Worm (Caenorhabditis elegans) whole organism, L3 larva: ENCODE measurements around the gene hsd-3.
A peak's percentile ranks its signal among the peaks of the same experiment; 100 is the strongest.

ENCODE experiments used
- R02D3.7 ChIP-seq: fragments of 150-350 bp; optimal IDR thresholded peaks from 2 replicates; lab custom pipeline; 2014; ENCODE audit warnings: missing biosample characterization, missing genetic modification characterization
- ZK546.5 ChIP-seq: sonication (generic microtip); optimal IDR thresholded peaks from 2 replicates; lab custom pipeline; 2017; ENCODE audit warnings: missing biosample characterization, missing genetic modification characterization
- aly-2 ChIP-seq: fragments of 150-350 bp; optimal IDR thresholded peaks from 2 replicates; lab custom pipeline; 2014; ENCODE audit warnings: missing biosample characterization, missing genetic modification characterization
- ama-1 ChIP-seq: fragments of 150-350 bp; optimal IDR thresholded peaks from 2 replicates; lab custom pipeline; 2018
- ceh-16 ChIP-seq: sonication (generic microtip); optimal IDR thresholded peaks from 2 replicates; lab custom pipeline; 2017; ENCODE audit warnings: missing biosample characterization, missing genetic modification characterization
- ceh-28 ChIP-seq: fragments of 150-350 bp; optimal IDR thresholded peaks from 2 replicates; lab custom pipeline; 2014; ENCODE audit warnings: missing biosample characterization, missing genetic modification reagents, missing genetic modification characterization
- egl-27 ChIP-seq: sonication (generic microtip); optimal IDR thresholded peaks from 4 replicates; lab custom pipeline; 2017; ENCODE audit warnings: missing biosample characterization, missing genetic modification reagents, missing genetic modification characterization
- egl-5 ChIP-seq: fragments of 150-350 bp; optimal IDR thresholded peaks from 2 replicates; lab custom pipeline; 2017; ENCODE audit warnings: missing biosample characterization, missing genetic modification reagents, missing genetic modification characterization, inconsistent platforms
- elt-1 ChIP-seq: fragments of 150-350 bp; optimal IDR thresholded peaks from 2 replicates; lab custom pipeline; 2014; ENCODE audit warnings: missing biosample characterization, missing genetic modification characterization
- elt-2 ChIP-seq: sonication (generic microtip); optimal IDR thresholded peaks from 2 replicates; lab custom pipeline; 2016; ENCODE audit warnings: missing genetic modification reagents, mild to moderate bottlenecking, missing genetic modification characterization, missing compliant biosample characterization
- eor-1 ChIP-seq, 2 experiments: fragments of 150-350 bp; optimal IDR thresholded peaks; 2 replicates each; lab custom pipeline; 2014 to 2018; ENCODE audit warnings: missing biosample characterization in 2 of 2, missing genetic modification characterization in 2 of 2
- fkh-10 ChIP-seq: sonication (generic microtip); optimal IDR thresholded peaks from 2 replicates; lab custom pipeline; 2017; ENCODE audit warnings: missing biosample characterization, missing genetic modification reagents, missing genetic modification characterization
- fkh-2 ChIP-seq: fragments of 150-350 bp; optimal IDR thresholded peaks from 2 replicates; lab custom pipeline; 2014; ENCODE audit warnings: missing biosample characterization, missing genetic modification reagents, missing genetic modification characterization
- fos-1 ChIP-seq: fragments of 150-350 bp; optimal IDR thresholded peaks from 2 replicates; lab custom pipeline; 2014; ENCODE audit warnings: missing biosample characterization, missing genetic modification characterization
- hmg-11 ChIP-seq: sonication (generic microtip); optimal IDR thresholded peaks from 2 replicates; lab custom pipeline; 2016; ENCODE audit warnings: missing genetic modification characterization, missing compliant biosample characterization
- jun-1 ChIP-seq: fragments of 150-350 bp; optimal IDR thresholded peaks from 2 replicates; lab custom pipeline; 2014; ENCODE audit warnings: missing biosample characterization, missing genetic modification reagents, missing genetic modification characterization
- lin-15B ChIP-seq: fragments of 150-350 bp; optimal IDR thresholded peaks from 2 replicates; lab custom pipeline; 2014; ENCODE audit warnings: missing biosample characterization, missing genetic modification characterization
- lin-39 ChIP-seq: fragments of 150-350 bp; optimal IDR thresholded peaks from 2 replicates; lab custom pipeline; 2018; ENCODE audit warnings: missing biosample characterization, missing genetic modification reagents, missing genetic modification characterization
- mdl-1 ChIP-seq: fragments of 150-350 bp; optimal IDR thresholded peaks from 2 replicates; lab custom pipeline; 2014; ENCODE audit warnings: missing biosample characterization, missing genetic modification characterization
- mml-1 ChIP-seq: fragments of 150-350 bp; sonication (generic microtip); optimal IDR thresholded peaks from 3 replicates; lab custom pipeline; 2014; ENCODE audit warnings: missing biosample characterization, missing genetic modification characterization
- nfya-1 ChIP-seq: sonication (generic microtip); optimal IDR thresholded peaks from 2 replicates; lab custom pipeline; 2017; ENCODE audit warnings: missing genetic modification characterization, mild to moderate bottlenecking, missing compliant biosample characterization, antibody characterized with exemption, moderate library complexity; ENCODE audit not compliant: insufficient read depth
- nhr-23 ChIP-seq: fragments of 150-350 bp; optimal IDR thresholded peaks from 2 replicates; lab custom pipeline; 2014; ENCODE audit warnings: missing biosample characterization, missing genetic modification reagents, missing genetic modification characterization
- nhr-237 ChIP-seq: fragments of 150-350 bp; optimal IDR thresholded peaks from 2 replicates; lab custom pipeline; 2014; ENCODE audit warnings: missing biosample characterization, missing genetic modification characterization
- nhr-25 ChIP-seq: sonication (generic microtip); optimal IDR thresholded peaks from 2 replicates; lab custom pipeline; 2017; ENCODE audit warnings: missing biosample characterization, missing genetic modification characterization
- nhr-28 ChIP-seq: fragments of 150-350 bp; optimal IDR thresholded peaks from 2 replicates; lab custom pipeline; 2014; ENCODE audit warnings: missing biosample characterization, missing genetic modification characterization
- nhr-67 ChIP-seq: fragments of 150-350 bp; optimal IDR thresholded peaks from 2 replicates; lab custom pipeline; 2014; ENCODE audit warnings: missing biosample characterization, missing genetic modification characterization
- nhr-76 ChIP-seq: fragments of 150-350 bp; sonication (generic microtip); optimal IDR thresholded peaks from 5 replicates; lab custom pipeline; 2014; ENCODE audit warnings: missing biosample characterization, missing genetic modification characterization
- pha-4 ChIP-seq: fragments of 150-350 bp; optimal IDR thresholded peaks from 2 replicates; lab custom pipeline; 2014; ENCODE audit warnings: missing biosample characterization, missing genetic modification reagents, missing genetic modification characterization
- pqm-1 ChIP-seq: fragments of 150-350 bp; optimal IDR thresholded peaks from 2 replicates; lab custom pipeline; 2017; ENCODE audit warnings: missing biosample characterization, missing genetic modification characterization, inconsistent platforms
- sea-2 ChIP-seq: fragments of 150-350 bp; sonication (generic microtip); optimal IDR thresholded peaks from 4 replicates; lab custom pipeline; 2014; ENCODE audit warnings: missing biosample characterization, missing genetic modification reagents, missing genetic modification characterization
- skn-1 ChIP-seq: fragments of 150-350 bp; optimal IDR thresholded peaks from 2 replicates; lab custom pipeline; 2014; ENCODE audit warnings: missing biosample characterization, missing genetic modification characterization
- unc-39 ChIP-seq: sonication (generic microtip); optimal IDR thresholded peaks from 4 replicates; lab custom pipeline; 2017; ENCODE audit warnings: missing biosample characterization, missing genetic modification characterization
- unc-62 ChIP-seq: fragments of 150-350 bp; sonication (generic microtip); optimal IDR thresholded peaks from 4 replicates; lab custom pipeline; 2014; ENCODE audit warnings: missing biosample characterization, missing genetic modification reagents, missing genetic modification characterization
- zag-1 ChIP-seq: fragments of 150-350 bp; optimal IDR thresholded peaks from 2 replicates; lab custom pipeline; 2014; ENCODE audit warnings: missing biosample characterization, missing genetic modification characterization

Gene hsd-3

DNA sequence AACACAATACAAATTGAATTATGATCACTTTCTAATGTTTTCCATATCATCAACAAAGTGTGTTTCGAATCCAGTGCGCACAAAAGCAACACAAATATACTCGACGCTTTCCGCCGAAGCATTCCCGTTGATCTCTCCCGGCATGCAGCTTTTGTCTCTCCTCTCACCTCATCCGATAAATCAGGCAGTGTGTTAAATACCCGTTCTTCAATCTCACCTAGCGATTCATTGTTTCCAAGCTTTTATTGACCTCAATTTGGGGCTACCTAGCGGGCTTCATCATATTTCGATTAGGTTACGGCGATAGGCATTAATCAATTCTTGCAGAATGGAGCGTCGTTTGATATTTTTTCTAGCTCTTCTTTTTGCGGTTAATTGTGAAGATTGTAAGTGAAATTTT lies 15.2 kb downstream of the hsd-3 start, which contains the start of gene ZC449.1:
Gene ZC449.1 (plus strand): TSS at position 121 of the 400 bp plus-strand sequence.
- TF ChIP-seq unc-62: no peak
- TF ChIP-seq pqm-1 (tag; lab: Kevin White, UChicago): no peak
- TF ChIP-seq nhr-23 (tag; lab: Kevin White, UChicago): no peak
- no peak for TF ChIP-seq ceh-28 (tag; lab: Kevin White, UChicago)
- no peak for TF ChIP-seq nhr-67 (tag; lab: Kevin White, UChicago)
- no peak for TF ChIP-seq mdl-1 (tag; lab: Kevin White, UChicago)
- no peak for TF ChIP-seq lin-39 (tag; lab: Kevin White, UChicago)
- no peak for TF ChIP-seq sea-2 (GFP tag; lab: Kevin White, UChicago)
- no peak for TF ChIP-seq ZK546.5 (tag; lab: Kevin White, UChicago)
- no peak for TF ChIP-seq elt-2 (tag; lab: Kevin White, UChicago)
- no peak for TF ChIP-seq nhr-28
- no peak for TF ChIP-seq fkh-10 (GFP tag; lab: Kevin White, UChicago)
- TF ChIP-seq fos-1 (tag; lab: Kevin White, UChicago): no peak
- no peak for TF ChIP-seq aly-2
- no peak for TF ChIP-seq fkh-2 (tag; lab: Kevin White, UChicago)
- TF ChIP-seq nhr-237 (tag; lab: Kevin White, UChicago): no peak
- no peak for TF ChIP-seq nhr-25 (tag; lab: Kevin White, UChicago)

ce11 chrX:5026461-5026860 lies 17.4 kb downstream of the hsd-3 start:
- TF ChIP-seq fos-1 (tag; lab: Kevin White, UChicago) (no peak), lin-39 (tag; lab: Kevin White, UChicago) (peak; percentile 62), elt-1 (peak; percentile 74)

DNA sequence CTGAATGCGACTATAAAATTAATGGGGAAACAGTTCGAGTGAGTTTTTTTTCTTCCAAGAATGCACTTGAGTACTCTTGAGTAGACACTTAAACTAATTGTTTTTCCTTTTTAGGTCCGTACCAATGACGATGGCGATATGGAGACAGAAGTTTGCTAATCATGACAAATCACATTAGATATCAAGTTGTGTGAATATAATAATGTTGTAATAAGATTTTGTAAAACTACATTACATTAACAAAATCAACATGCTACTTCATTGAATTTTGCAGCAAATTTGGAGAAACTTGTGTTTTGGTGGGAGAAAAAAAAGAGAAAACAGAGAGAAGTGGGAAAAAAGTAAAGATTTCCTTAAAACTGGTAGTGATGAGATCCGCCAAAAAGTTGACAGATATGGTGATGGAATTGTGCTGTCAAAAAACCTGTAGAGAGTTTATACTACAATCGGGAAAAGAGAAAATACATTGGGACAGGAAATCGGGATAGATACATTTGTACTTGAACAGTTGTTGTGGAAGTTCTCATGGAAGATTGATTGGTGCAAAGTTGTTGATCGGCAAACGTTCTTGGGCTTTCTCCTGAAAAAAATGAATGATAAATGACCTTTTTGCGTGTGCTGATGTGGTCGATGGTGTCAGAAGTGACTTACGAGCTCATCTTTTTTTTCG lies 19.0 kb downstream of the hsd-3 start:
- TF ChIP-seq lin-39 (tag; lab: Kevin White, UChicago) (peak; percentile 78), hmg-11 (tag; lab: Kevin White, UChicago) (no peak)

- no peak for TF ChIP-seq egl-5 (tag; lab: Kevin White, UChicago)
- TF ChIP-seq nhr-67 (tag; lab: Kevin White, UChicago): no peak
- no peak for TF ChIP-seq ceh-16 (tag; lab: Kevin White, UChicago)
Observed at ce11 chrX:5028593-5028955, 19.5 kb downstream of the hsd-3 start.

DNA sequence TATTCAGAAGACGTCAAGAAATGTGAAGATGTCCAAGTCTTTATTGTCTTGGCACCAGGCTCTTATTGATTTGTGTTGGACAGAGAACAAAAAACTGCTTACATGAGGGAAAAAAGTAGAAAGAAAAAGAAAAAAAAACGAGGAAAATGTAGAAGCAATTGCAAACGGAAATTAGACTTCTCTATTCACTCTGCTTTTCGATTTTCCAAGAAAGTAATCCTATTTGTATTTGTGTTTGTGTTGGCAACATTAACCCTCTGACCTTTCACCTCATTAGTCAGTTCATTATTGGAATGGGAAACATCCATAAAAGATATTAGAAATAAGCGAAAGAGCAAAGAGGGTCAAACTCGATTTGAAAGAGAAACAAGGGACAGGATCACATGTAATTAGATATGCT lies 22.6 kb downstream of the hsd-3 start:
- TF ChIP-seq fos-1 (tag; lab: Kevin White, UChicago): no peak
- TF ChIP-seq hmg-11 (tag; lab: Kevin White, UChicago): no peak
- no peak for TF ChIP-seq eor-1 (tag; optimal IDR thresholded peaks at IDR 0.05; lab: Kevin White, UChicago)
- TF ChIP-seq lin-39 (tag; lab: Kevin White, UChicago): no peak
- no peak for TF ChIP-seq ama-1 (lab: Kevin White, UChicago)
- no peak for TF ChIP-seq egl-27
- TF ChIP-seq skn-1: no peak
- TF ChIP-seq nhr-237 (tag; lab: Kevin White, UChicago): no peak
- TF ChIP-seq R02D3.7 (tag; lab: Kevin White, UChicago): no peak
- TF ChIP-seq nhr-76: no peak
- peak; percentile 0 for TF ChIP-seq nfya-1
- TF ChIP-seq nhr-25 (tag; lab: Kevin White, UChicago): no peak
- TF ChIP-seq fkh-10 (GFP tag; lab: Kevin White, UChicago): peak; percentile 69
- no peak for TF ChIP-seq jun-1 (tag; lab: Kevin White, UChicago)
- no peak for TF ChIP-seq unc-39 (tag; lab: Kevin White, UChicago)
- TF ChIP-seq ceh-16 (tag; lab: Kevin White, UChicago): no peak
- TF ChIP-seq mml-1 (tag; lab: Kevin White, UChicago): no peak
- peak; percentile 16 for TF ChIP-seq zag-1 (tag; lab: Kevin White, UChicago)
- TF ChIP-seq lin-15B (tag; lab: Kevin White, UChicago): no peak
- no peak for TF ChIP-seq elt-1
- no peak for TF ChIP-seq pha-4 (tag; lab: Kevin White, UChicago)
- TF ChIP-seq, all 47 proteins: peak for 3
